Worm (Caenorhabditis elegans) whole organism, L2 larva: ENCODE data around the gene W03F9.11.

Experiments used
- aly-2 ChIP-seq: fragments of 150-350 bp; optimal IDR thresholded peaks from 2 replicates; lab custom pipeline; 2014; ENCODE audit warnings: missing biosample characterization, missing genetic modification characterization
- ama-1 ChIP-seq: fragments of 150-350 bp; optimal IDR thresholded peaks from 2 replicates; lab custom pipeline; 2018; ENCODE audit warnings: inconsistent platforms
- dmd-4 ChIP-seq: sonication (generic microtip); optimal IDR thresholded peaks from 2 replicates; lab custom pipeline; 2017; ENCODE audit warnings: missing biosample characterization, missing genetic modification characterization
- lin-39 ChIP-seq: fragments of 150-350 bp; optimal IDR thresholded peaks from 2 replicates; lab custom pipeline; 2014; ENCODE audit warnings: missing biosample characterization, missing genetic modification reagents, missing genetic modification characterization
- lsy-2 ChIP-seq, 2 experiments: fragments of 150-350 bp in 1 of 2; sonication (generic microtip) in 1 of 2; optimal IDR thresholded peaks; 2 replicates each; lab custom pipeline; 2014 to 2017; ENCODE audit warnings: missing biosample characterization in 2 of 2, missing genetic modification characterization in 2 of 2
- nhr-11 ChIP-seq: fragments of 150-350 bp; optimal IDR thresholded peaks from 2 replicates; lab custom pipeline; 2014; ENCODE audit warnings: missing biosample characterization, missing genetic modification characterization
- sma-3 ChIP-seq: sonication (generic microtip); optimal IDR thresholded peaks from 2 replicates; lab custom pipeline; 2016; ENCODE audit warnings: missing genetic modification reagents, missing genetic modification characterization, missing compliant biosample characterization
- unc-39 ChIP-seq: fragments of 150-350 bp; optimal IDR thresholded peaks from 2 replicates; lab custom pipeline; 2014; ENCODE audit warnings: missing biosample characterization, missing genetic modification characterization
- unc-55 ChIP-seq: fragments of 150-350 bp; sonication (generic microtip); optimal IDR thresholded peaks from 3 replicates; lab custom pipeline; 2014; ENCODE audit warnings: missing biosample characterization, missing genetic modification reagents, missing genetic modification characterization
- unc-62 ChIP-seq: fragments of 150-350 bp; optimal IDR thresholded peaks from 2 replicates; lab custom pipeline; 2014; ENCODE audit warnings: missing biosample characterization, missing genetic modification reagents, missing genetic modification characterization
- ztf-11 ChIP-seq: sonication (generic microtip); optimal IDR thresholded peaks from 2 replicates; lab custom pipeline; 2017; ENCODE audit warnings: missing biosample characterization, missing genetic modification characterization

ce11 chrV:145694-146093 is 4.5 kb upstream of the W03F9.11 start:
- no peak for TF ChIP-seq sma-3 (GFP tag; lab: Kevin White, UChicago)
- no peak for TF ChIP-seq unc-55 (GFP tag; lab: Kevin White, UChicago)
- no peak for TF ChIP-seq unc-39 (tag; lab: Kevin White, UChicago)
- TF ChIP-seq lsy-2 (tag; optimal IDR thresholded peaks at IDR 0.05; lab: Kevin White, UChicago), result no peak
- no peak for TF ChIP-seq dmd-4 (tag; lab: Kevin White, UChicago)
- TF ChIP-seq aly-2 (tag; lab: Kevin White, UChicago), result no peak
- TF ChIP-seq ama-1 (lab: Kevin White, UChicago), result no peak
- no peak for TF ChIP-seq ztf-11 (tag; lab: Kevin White, UChicago)
- no peak for TF ChIP-seq nhr-11 (tag; lab: Kevin White, UChicago)
- no peak for TF ChIP-seq unc-62 (GFP tag; lab: Kevin White, UChicago)
- no peak for TF ChIP-seq lin-39 (tag; lab: Kevin White, UChicago)
